Worm (Caenorhabditis elegans) whole organism, L1 larva: ENCODE data around the gene F56D6.14.

Experiments
- C34B4.2 ChIP-seq: sonication (generic microtip); optimal IDR thresholded peaks from 2 replicates; lab custom pipeline; 2017; ENCODE audit warnings: mild to moderate bottlenecking, missing genetic modification characterization, missing compliant biosample characterization
- fkh-4 ChIP-seq: sonication (generic microtip); optimal IDR thresholded peaks from 2 replicates; lab custom pipeline; 2016; ENCODE audit warnings: missing compliant biosample characterization, missing genetic modification characterization, borderline replicate concordance
- lin-39 ChIP-seq: fragments of 150-350 bp; optimal IDR thresholded peaks from 2 replicates; lab custom pipeline; 2014; ENCODE audit warnings: missing biosample characterization, missing genetic modification reagents, missing genetic modification characterization
- pag-3 ChIP-seq: sonication (generic microtip); optimal IDR thresholded peaks from 2 replicates; lab custom pipeline; 2017; ENCODE audit warnings: missing genetic modification characterization, mild to moderate bottlenecking, missing compliant biosample characterization, antibody characterized with exemption, borderline replicate concordance; ENCODE audit not compliant: insufficient read depth
- sup-37 ChIP-seq: fragments of 200-800 bp; sonication (Bioruptor generic); optimal IDR thresholded peaks from 2 replicates; lab custom pipeline; 2018; ENCODE audit warnings: mild to moderate bottlenecking, missing genetic modification characterization, missing compliant biosample characterization
- unc-130 ChIP-seq: fragments of 150-350 bp; optimal IDR thresholded peaks from 2 replicates; lab custom pipeline; 2017; ENCODE audit warnings: missing biosample characterization, missing genetic modification characterization, inconsistent platforms

DNA sequence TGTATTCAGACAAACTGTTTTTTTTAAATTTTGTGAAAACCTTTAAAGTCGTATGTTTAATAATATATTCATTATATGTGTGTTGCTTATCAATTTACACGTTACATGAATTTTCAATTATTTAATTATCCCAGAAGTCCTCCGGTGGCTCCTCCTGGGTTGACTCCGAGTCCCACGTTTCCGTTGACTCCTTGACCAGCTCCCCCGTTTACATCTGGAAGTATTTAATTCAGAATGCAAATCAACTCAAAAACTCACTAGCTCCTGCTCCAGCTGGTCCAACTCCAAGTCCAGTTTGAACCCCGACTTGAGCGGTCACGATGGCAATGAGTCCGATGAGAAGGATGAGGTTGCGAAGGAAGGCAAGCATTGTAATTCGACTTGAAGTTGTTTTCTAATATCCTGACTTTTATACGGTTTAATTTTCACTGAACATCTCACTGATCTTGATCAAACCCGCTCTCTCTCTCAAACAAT is 23.5 kb upstream of the F56D6.14 start, which contains the start of gene F56D6.8:
- TF ChIP-seq fkh-4 (peak; percentile 45), unc-130 (no peak), C34B4.2 (tag; lab: Kevin White, UChicago) (no peak), sup-37 (GFP tag; lab: Kevin White, UChicago) (no peak), pag-3 (tag; lab: Kevin White, UChicago) (no peak), lin-39 (no peak)
